Fruit fly (Drosophila melanogaster) S2 (cell line): ENCODE measurements around the gene myd.

ENCODE experiments used
- CG8478 ChIP-seq: fragments of >200 bp; optimal IDR thresholded peaks from 2 replicates; lab custom pipeline; 2018
- CTCF ChIP-seq, 2 experiments: fragments of >200 bp; optimal IDR thresholded peaks; 2 replicates each; lab custom pipeline; 2018

DNA sequence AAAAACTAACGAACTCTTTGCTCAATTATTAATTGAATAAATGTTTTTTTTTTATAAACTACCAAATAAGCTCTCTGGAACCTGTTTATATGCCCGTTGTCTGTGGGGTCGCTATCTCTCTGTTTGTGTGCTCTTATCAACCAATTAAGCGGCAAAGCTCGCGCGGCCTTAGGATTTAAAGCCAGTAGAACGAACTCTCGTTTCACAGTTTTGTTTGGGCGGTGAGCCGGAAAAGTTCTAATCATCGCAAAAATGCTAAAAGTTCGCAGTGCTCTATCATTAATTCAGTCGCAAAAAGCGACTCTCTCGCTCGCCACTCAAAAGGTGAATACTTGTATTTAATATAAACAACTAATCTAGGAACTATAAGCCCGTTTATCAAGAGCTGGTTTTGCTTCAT lies 45.5 kb upstream of the myd start, which contains the start of gene Cyp12a4:
- no peak for TF ChIP-seq CG8478
- TF ChIP-seq CTCF (optimal IDR thresholded peaks at IDR 0.05; lab: Kevin White, UChicago), result no peak
